Fruit fly (Drosophila melanogaster): ENCODE measurements around the gene CG17167.

- no peak for TF ChIP-seq az2 (GFP tag; optimal IDR thresholded peaks at IDR 0.05)
- no peak for TF ChIP-seq fd3F (GFP tag; optimal IDR thresholded peaks at IDR 0.05)
- TF ChIP-seq CG11093 (GFP tag; IDR thresholded peaks at IDR 0.05), result no peak
- no peak for TF ChIP-seq emc (GFP tag; optimal IDR thresholded peaks at IDR 0.05)
- TF ChIP-seq ara (GFP tag; IDR thresholded peaks at IDR 0.05), result no peak
- no peak for TF ChIP-seq CG17912 (GFP tag; optimal IDR thresholded peaks at IDR 0.05)
- TF ChIP-seq BtbVII (GFP tag; optimal IDR thresholded peaks at IDR 0.05), result no peak
- TF ChIP-seq trem (tag; optimal IDR thresholded peaks at IDR 0.05), result no peak
- TF ChIP-seq CG2199 (GFP tag; IDR thresholded peaks at IDR 0.05), result no peak
- no peak for TF ChIP-seq H15 (GFP tag; IDR thresholded peaks at IDR 0.05)
Observed at dm6 chrX:23084372-23084771, 16.3 kb downstream of the CG17167 start, which contains the start of gene CG17169.

Measured in whole organism, embryonic.